Worm (Caenorhabditis elegans) whole organism, late embryonic: Measurements from ENCODE around the gene F54C9.11.

Experiments
- ceh-2 ChIP-seq: sonication (generic microtip); optimal IDR thresholded peaks from 2 replicates; lab custom pipeline; 2016; ENCODE audit warnings: missing genotype, missing genetic modification characterization, missing compliant biosample characterization
- dmd-4 ChIP-seq: sonication (generic microtip); optimal IDR thresholded peaks from 2 replicates; lab custom pipeline; 2016; ENCODE audit warnings: borderline replicate concordance, missing genetic modification characterization, missing compliant biosample characterization
- hlh-30 ChIP-seq: sonication (generic microtip); optimal IDR thresholded peaks from 2 replicates; lab custom pipeline; 2017; ENCODE audit warnings: antibody characterized with exemption, missing genetic modification characterization, missing compliant biosample characterization; ENCODE audit not compliant: insufficient read depth
- pha-2 ChIP-seq: sonication (generic microtip); optimal IDR thresholded peaks from 2 replicates; lab custom pipeline; 2017; ENCODE audit warnings: mild to moderate bottlenecking, missing genetic modification characterization, missing compliant biosample characterization
- pqm-1 ChIP-seq: sonication (generic microtip); optimal IDR thresholded peaks from 2 replicates; lab custom pipeline; 2016; ENCODE audit warnings: missing genetic modification characterization, missing compliant biosample characterization
- rnt-1 ChIP-seq: sonication (generic microtip); optimal IDR thresholded peaks from 2 replicates; lab custom pipeline; 2016; ENCODE audit warnings: missing genetic modification characterization, missing compliant biosample characterization
- unc-42 ChIP-seq: sonication (generic microtip); optimal IDR thresholded peaks from 2 replicates; lab custom pipeline; 2016; ENCODE audit warnings: missing genotype, missing genetic modification characterization, missing compliant biosample characterization
- unc-86 ChIP-seq: sonication (generic microtip); optimal IDR thresholded peaks from 2 replicates; lab custom pipeline; 2016; ENCODE audit warnings: missing genetic modification characterization, missing compliant biosample characterization

ce11 chrII:8588442-8588841 lies 3.6 kb upstream of the F54C9.11 start:
- TF ChIP-seq dmd-4 (tag; lab: Kevin White, UChicago) (no peak), unc-42 (tag; lab: Kevin White, UChicago) (peak; percentile 81), ceh-2 (tag; lab: Kevin White, UChicago) (no peak), unc-86 (tag; lab: Kevin White, UChicago) (no peak), rnt-1 (tag; lab: Kevin White, UChicago) (no peak), hlh-30 (no peak), pha-2 (tag; lab: Kevin White, UChicago) (no peak), pqm-1 (tag; lab: Kevin White, UChicago) (no peak)
